Fruit fly (Drosophila melanogaster): ENCODE measurements around the gene Tg.
"Not testable (repeated sequence)": the region's sequence is repeated elsewhere in the genome, so short reads cannot be mapped to it uniquely, and the experiment has no call there.

Tg gene

DNA sequence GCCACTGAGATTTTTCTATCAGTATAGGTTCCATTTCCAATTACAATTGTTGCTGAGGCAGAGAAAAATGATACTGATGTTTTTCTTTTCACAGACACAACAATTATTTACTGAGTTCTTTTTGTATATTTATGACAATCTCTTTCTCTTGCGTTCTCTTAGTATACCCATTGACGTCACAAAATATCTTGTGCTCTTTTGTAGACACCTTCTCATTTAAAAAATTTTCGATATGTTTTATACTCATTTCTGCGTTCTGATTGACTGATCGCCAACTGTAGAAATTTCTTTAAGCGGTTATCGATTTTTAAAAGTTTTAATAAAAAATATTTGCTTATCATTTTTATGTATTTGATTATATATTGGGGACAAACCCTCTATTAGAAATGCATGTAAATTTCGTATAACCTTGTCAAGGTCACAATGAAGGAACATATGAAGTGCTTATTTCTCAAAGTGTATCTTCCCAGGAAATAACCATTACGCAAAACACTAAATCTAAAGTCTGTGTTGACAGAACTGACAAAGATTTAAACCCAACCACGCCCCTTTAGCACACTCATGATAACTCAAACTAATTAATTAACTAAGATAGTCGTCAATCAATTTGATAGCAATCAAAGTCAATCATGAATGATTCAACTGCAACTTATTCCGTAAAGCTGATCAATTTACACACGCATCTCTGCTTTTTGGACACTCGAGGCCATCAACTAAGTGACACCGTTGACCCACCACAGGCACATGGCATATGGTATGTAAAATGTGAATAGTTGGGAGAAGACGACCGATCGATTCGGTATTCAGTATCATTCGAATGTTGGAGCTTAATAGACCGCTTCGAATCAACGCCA is at the start of gene Tg, which contains the start of gene Glyat:
Gene Tg (plus strand): TSS at position 804 of the 854 bp plus-strand sequence.
Gene Glyat (minus strand): TSS at position 51 of the 854 bp plus-strand sequence.
- no peak for TF ChIP-seq CG17801 (GFP tag; optimal IDR thresholded peaks at IDR 0.05; ENCODE audit: partially characterized antibody)

DNA sequence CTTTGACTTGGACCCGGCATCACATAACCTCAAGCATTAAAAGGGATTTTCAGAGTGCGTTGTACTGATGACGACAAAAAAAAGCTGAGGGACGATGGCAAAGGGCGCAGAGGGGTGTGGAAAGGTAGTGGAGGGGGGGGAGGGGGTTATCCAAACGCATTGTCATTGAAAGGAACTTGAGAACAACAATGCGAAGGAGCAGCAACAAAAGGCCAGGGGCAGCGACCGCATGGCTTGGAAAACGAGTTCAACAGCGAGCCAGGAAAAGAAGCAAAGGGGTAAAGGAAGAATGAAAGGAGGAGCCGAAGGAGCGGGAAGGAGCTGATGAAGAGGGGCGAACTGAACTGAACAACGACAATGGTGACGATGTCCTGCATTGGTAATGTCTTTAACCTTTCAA is 49.0 kb upstream of the Tg start:
- no peak for TF ChIP-seq CG17801 (GFP tag; optimal IDR thresholded peaks at IDR 0.05; ENCODE audit: partially characterized antibody)

DNA sequence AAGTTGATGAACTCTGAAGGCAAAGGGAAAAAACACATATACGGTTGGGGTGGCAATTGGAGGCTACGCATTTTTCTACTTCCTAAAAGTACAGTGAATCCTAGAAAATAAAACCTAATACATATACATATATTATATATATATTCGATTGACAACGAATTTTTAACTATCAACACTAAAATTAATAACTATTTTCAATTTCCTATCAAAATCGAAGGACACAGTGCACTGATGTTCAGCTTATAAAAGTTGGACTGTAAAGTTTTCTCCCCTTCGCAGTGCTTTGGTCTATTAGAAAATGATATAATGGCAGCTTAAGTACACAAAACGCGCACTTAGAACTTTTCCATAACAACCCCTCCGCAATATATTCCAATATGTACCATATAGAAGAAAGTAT is 48.3 kb upstream of the Tg start:
- no peak for TF ChIP-seq CG17801 (GFP tag; optimal IDR thresholded peaks at IDR 0.05; ENCODE audit: partially characterized antibody)

DNA sequence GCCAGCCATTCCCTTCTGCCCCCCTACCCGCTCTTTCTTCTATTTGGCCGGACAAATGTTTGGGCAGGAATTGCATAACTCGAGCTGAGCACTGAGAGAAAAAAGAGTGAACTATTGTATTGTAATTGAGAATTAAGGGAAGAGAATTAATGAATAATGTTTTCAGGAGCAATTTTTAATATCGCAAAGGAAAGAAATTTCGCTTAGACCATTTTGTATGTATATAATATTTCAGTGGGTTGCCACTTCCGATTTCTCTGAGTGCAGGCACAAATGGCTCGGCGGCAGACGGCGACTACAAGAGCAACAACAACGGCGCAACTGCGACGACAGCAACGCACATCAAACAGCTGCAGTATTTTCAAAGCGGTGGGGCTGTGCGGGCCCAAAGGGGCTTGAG is 46.6 kb upstream of the Tg start:
- peak; percentile 38 for TF ChIP-seq CG17801 (GFP tag; optimal IDR thresholded peaks at IDR 0.05; ENCODE audit: partially characterized antibody)

DNA sequence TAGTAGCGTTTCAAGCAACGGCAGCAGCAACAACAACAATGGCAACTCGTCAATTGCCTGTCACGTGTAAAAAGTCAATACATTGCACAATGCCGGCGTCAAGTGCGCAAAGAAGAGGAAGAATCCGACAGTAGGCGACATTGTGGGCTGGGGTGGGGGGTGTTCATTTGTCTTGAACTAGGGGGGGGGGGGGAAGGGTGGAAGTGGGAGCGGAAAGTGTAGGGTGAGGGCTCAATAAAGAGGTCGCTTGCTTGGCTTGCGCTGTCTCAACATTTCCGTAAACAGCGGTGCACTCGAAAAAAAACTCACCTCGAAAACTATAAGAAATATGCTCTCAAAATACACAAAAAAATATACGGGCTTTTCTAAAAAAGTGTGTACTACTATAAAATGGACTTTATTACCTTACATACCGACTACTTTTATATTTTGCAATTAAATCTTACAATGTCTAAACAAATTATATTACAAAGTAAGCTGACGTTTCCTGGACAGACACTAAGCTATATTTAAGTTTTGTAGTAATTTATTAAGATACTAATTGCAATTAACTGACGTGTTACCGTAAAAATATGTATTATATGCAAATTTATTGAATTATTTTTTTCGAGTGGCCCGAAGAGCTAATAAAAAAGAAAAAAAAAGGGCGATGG is 45.3 kb upstream of the Tg start:
- peak; percentile 3 for TF ChIP-seq CG17801 (GFP tag; optimal IDR thresholded peaks at IDR 0.05; ENCODE audit: partially characterized antibody)

DNA sequence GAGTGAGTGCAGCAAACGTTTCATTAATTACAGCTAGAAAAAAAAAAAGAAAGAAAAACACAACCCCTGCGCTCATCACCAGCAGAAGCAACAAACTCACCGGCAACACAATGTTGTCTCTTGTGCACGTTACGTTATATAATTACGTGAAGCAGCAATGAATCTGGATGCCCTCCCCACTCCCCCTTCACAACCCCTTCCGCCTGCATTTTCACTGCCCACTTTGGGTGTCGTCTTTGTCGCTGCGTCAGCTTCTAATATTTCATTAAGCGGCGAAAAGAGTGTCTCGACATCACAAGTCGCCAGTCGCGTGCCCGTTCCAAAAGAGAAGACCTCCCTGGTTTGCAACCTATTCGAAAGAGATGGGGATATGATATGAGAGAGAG is 44.8 kb upstream of the Tg start:
- TF ChIP-seq CG17801 (GFP tag; optimal IDR thresholded peaks at IDR 0.05; ENCODE audit: partially characterized antibody) = no peak

DNA sequence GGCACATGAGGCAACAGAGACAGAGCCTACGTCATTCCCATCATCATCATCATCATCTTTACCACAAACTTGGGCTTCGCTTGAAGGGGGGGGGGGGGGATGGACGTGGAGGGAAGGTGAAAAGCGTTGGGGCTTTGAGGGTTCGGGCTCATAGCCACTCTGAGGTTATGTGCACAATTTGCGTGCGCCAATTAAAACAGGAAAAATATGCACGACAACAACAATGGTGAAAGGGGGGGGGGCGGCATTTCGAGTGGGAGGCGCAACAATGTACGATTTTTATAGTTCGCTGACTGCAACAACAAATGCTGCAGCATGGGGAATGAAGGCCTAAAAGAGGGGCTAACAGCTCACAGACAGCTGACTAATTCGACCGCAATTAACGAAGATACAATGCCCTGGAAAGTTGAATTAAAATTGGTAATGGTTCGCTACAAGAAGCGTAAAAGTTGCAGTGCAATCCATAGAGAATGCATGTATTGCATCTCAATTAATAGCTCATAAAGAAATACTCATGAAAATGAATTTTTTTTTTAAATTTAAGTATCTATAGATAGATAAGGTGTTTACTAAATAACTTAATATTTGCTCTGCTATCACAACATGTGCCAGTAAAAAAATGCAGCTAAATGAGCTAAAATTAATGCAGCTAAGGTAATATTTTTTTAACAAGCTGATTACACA is 44.2 kb upstream of the Tg start:
- no peak for TF ChIP-seq CG17801 (GFP tag; optimal IDR thresholded peaks at IDR 0.05; ENCODE audit: partially characterized antibody)

DNA sequence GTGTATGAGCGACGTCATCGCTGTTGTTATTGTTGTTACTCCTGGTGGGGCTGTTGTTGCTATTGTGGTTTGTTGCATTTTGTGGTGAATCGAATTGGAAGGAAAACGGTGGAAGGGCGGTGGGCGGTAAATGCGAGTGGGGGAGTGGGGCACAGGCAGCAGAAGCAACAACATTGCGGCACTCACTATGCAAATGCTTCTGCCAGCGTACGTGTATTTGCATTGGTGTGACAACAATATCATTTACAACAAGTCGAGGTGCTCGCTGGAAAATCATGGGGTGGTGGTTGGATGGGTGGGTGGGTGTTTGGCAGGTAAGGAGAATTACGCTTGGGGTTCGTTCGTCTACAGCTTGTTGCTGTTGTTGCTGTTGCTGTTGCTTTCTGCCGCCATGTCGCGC is 43.6 kb upstream of the Tg start:
- TF ChIP-seq CG17801 (GFP tag; optimal IDR thresholded peaks at IDR 0.05; ENCODE audit: partially characterized antibody) = no peak

DNA sequence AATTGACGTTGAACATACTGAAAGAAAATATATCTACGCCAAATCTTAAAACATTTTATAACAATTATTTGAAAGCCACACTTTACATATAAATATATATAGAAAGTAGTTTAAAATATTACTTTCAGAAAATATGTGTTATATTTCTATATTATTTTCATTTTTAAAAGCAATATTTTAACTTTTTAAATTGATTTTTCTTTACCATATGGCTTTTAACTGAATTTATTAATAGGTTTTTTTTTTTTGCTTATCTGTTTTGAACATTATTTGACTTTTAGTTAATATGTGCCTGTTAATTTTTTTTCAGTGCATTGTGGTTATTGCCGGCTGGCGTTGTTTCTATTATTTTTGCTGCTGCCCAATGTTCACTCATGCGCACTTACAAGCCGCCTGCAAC is 43.2 kb upstream of the Tg start:
- TF ChIP-seq CG17801 (GFP tag; optimal IDR thresholded peaks at IDR 0.05; ENCODE audit: partially characterized antibody) = no peak

DNA sequence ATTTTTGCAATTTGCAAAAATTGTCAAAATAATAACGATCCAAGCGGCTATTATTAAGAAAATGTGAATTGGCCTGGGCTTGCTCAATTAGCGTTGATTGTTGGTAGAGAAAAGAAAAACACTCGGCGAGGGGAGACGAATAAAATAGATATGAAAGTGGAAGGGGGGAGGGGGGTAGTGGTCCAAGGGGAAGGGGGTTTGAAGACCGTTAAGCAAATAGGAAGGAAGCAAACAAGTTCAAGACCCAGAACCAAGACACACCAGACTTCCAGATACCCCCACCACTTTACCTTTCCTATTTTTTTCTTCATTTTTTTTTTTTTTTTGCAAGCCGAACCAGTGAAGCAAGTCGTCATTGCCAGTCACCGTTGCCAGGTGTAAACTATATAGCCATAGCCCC is 41.9 kb upstream of the Tg start:
- TF ChIP-seq CG17801 (GFP tag; optimal IDR thresholded peaks at IDR 0.05; ENCODE audit: partially characterized antibody) = no peak

DNA sequence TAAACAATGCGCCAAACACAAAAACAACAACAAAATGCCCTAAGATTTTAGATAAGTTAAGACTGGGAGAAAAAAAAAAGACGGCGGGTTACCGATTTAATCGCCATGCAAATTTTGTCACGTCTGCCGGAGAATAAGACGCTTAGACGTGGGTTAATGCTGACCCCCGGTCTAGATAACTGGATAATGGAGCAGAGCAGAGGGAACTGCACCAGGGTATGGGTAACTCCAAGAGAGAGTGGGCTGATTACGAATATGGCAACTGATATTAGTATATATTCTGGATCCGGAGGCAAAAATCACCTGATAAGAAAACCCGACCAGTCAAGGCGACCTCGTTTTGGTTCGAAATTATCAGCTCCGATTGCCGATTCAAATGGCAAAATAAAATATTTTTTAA is 41.2 kb upstream of the Tg start:
- no peak for TF ChIP-seq CG17801 (GFP tag; optimal IDR thresholded peaks at IDR 0.05; ENCODE audit: partially characterized antibody)

DNA sequence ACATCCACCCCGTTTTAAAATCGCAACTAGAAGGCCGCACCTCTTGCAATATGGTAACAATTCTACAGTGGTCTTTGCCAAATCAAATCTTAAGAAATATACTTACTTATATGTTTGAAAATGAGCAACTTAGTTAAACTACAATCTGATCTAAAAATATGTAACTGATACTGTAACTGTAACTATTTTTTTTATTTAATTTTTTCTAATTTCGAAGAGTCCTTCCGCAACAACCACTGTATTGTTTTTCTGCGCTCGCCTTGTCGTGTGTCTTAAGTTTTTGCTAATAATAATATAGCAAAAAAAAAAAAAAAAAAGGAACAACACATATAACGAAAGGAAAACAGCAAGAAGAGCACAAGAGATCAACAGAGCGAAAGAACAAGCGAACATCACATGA is 39.8 kb upstream of the Tg start:
- no peak for TF ChIP-seq CG17801 (GFP tag; optimal IDR thresholded peaks at IDR 0.05; ENCODE audit: partially characterized antibody)

DNA sequence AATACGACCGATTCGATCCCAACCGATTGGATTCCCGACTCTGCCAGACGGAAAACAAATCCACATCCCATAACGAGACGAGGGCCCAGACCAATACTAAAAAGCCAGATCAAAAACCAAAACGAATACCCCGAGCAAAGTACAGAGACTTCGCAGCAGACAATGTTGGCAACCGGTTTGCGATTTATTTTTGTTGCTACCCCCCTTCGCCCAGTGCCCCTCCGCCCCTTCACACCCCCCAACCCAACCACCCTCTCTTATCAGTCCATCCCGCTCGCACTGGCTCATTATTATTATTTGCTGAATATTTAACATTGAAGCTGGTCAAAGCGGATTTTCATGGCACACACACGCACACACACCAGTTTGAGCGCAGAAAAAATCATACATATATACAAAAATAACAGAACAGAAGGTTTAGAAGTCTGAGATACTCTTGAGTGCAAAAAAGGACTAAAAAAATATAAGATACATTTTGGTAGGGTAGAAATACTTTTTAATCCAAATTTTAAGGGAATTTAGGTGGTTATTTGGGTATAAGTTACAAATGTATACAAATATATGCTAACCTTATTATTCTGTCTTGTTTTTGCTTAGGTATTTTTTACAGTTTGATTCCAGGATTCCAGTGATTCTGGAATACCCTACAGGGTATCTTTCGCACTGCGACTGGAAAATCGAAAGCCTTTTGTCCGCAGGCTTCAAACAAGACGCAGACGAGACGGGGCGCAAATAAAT is 37.6 kb upstream of the Tg start:
- TF ChIP-seq CG17801 (GFP tag; optimal IDR thresholded peaks at IDR 0.05; ENCODE audit: partially characterized antibody) = no peak

DNA sequence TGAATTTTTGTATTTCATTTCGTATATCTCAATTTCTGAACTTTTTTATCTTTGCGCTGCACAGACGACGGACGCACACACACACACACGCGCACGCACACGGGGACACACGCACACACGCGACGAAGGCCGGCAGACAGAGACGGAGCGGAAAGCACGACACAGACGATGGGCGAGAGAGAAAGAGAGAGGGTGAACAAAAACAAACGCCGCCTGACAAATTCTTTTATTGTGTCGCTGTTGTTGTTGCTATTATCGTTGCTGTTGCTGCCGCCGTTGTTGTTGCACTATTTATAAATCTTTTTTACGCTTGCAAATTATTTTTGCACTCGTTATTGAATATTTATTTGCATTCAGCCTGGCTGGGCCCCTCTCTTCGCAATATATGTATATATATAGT is 34.5 kb upstream of the Tg start:
- no peak for TF ChIP-seq CG17801 (GFP tag; optimal IDR thresholded peaks at IDR 0.05; ENCODE audit: partially characterized antibody)

DNA sequence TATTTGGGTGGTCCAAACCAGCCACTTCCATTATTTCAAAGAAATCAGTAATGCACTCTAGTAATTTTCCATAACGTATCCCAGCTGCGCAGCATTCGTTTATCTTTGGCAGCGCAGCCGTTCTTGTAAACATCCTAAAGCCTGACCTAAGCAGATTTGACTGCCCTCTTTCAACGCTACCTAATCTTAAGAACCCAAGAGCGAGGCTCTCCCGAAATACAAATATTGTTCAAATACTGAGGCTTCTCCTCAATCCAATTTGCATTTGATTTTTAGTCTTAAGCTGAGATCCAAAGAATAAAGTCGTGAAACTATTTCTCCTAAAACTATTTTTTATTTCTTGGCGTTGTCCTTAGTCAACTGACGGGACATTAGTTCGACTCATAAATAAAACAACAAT is 27.6 kb upstream of the Tg start, which contains the start of gene CG7231:
Gene CG7231 (plus strand): TSS at position 301 of the 400 bp plus-strand sequence.
- TF ChIP-seq CG17801 (GFP tag; optimal IDR thresholded peaks at IDR 0.05; ENCODE audit: partially characterized antibody) = not testable (repeated sequence)

All from ovary, adult (tissue).